Worm (Caenorhabditis elegans): ENCODE measurements around the gene R13D11.4.

DNA sequence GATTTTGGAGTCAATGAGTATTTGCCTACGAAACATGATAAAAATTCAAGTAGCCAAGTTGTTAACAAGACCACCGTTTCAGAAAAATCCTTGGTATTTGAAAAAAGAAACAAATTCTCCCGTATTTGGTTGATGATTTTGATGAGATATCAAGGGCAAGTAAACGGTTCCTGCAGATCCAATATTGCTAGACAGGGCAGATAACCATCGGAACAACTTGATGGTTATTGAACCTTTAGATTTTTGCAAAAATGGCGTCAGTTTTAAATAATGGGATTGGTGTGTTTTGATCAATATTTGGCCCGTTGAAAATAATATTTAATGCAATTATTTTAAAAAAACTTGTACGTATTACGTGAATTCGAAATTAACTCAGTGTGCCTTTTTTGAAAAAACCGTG, 10.3 kb upstream of the R13D11.4 start:
- no peak for TF ChIP-seq nhr-2 (tag; optimal IDR thresholded peaks at IDR 0.05)
- TF ChIP-seq mep-1 (tag; optimal IDR thresholded peaks at IDR 0.05): no peak
- no peak for TF ChIP-seq snpc-4 (tag; optimal IDR thresholded peaks at IDR 0.05)
- no peak for TF ChIP-seq unc-62 (GFP tag; optimal IDR thresholded peaks at IDR 0.05)
- TF ChIP-seq elt-1 (tag; optimal IDR thresholded peaks at IDR 0.05; ENCODE audit: borderline replicate concordance, insufficient read depth): peak; percentile 38
